Fruit fly (Drosophila melanogaster): ENCODE data around the gene Hsp23.
A peak's percentile ranks its signal among the peaks of the same experiment; 100 is the strongest.

Gene Hsp23

DNA sequence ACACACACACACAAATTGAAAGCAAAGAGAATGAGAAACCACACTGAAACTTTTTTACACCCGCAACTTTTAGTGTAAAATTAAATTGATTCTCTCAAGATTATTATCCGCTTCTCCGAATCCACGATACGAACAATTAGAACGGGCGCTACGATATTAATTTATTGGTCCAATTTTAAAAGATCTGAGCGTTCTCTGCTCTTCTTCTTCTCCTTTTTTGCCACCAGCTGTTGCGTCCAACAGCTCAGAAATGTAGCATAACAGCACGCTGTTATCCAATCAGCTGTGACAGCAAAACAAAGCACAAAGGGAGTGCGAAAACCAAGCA, 23.0 kb upstream of the Hsp23 start, which contains the start of the genes UGP and Svip (continued):
- TF ChIP-seq gsb (GFP tag; IDR thresholded peaks at IDR 0.05): no peak
- no peak for TF ChIP-seq prd (optimal IDR thresholded peaks at IDR 0.05)
- no peak for TF ChIP-seq prd (GFP tag; IDR thresholded peaks at IDR 0.05)
- no peak for TF ChIP-seq CG4424 (GFP tag; optimal IDR thresholded peaks at IDR 0.05)
- TF ChIP-seq unc-4 (GFP tag; IDR thresholded peaks at IDR 0.05; ENCODE audit: partially characterized antibody): 0 out of 2 replicates have a peak, but pooled peaks have one; percentile 18
- TF ChIP-seq fru (optimal IDR thresholded peaks at IDR 0.05): no peak
- no peak for TF ChIP-seq knrl (GFP tag; IDR thresholded peaks at IDR 0.05; ENCODE audit: partially characterized antibody)
- peak; percentile 24 for TF ChIP-seq CG12391 (tag; optimal IDR thresholded peaks at IDR 0.05)
- TF ChIP-seq tx (GFP tag; optimal IDR thresholded peaks at IDR 0.05): no peak
- no peak for TF ChIP-seq CG13775 (GFP tag; optimal IDR thresholded peaks at IDR 0.05)
- no peak for TF ChIP-seq CG10274 (GFP tag; optimal IDR thresholded peaks at IDR 0.05)
- TF ChIP-seq CG12769 (tag; optimal IDR thresholded peaks at IDR 0.05): peak; percentile 27
- TF ChIP-seq bsh (GFP tag; optimal IDR thresholded peaks at IDR 0.05): no peak
- TF ChIP-seq CG7786 (GFP tag; optimal IDR thresholded peaks at IDR 0.05): no peak
- TF ChIP-seq CG17328 (GFP tag; IDR thresholded peaks at IDR 0.05): no peak
- TF ChIP-seq CG5245 (GFP tag; optimal IDR thresholded peaks at IDR 0.05): no peak
- TF ChIP-seq CG6683 (GFP tag; optimal IDR thresholded peaks at IDR 0.05): no peak
- TF ChIP-seq YL-1 (GFP tag; optimal IDR thresholded peaks at IDR 0.05): no peak
- no peak for TF ChIP-seq HHEX (GFP tag; optimal IDR thresholded peaks at IDR 0.05)
- TF ChIP-seq CG42726 (GFP tag; IDR thresholded peaks at IDR 0.05; ENCODE audit: partially characterized antibody): no peak
- no peak for TF ChIP-seq Neu2 (GFP tag; optimal IDR thresholded peaks at IDR 0.05; ENCODE audit: borderline replicate concordance)
- TF ChIP-seq TFAM (GFP tag; optimal IDR thresholded peaks at IDR 0.05): no peak
- TF ChIP-seq CG13287 (GFP tag; IDR thresholded peaks at IDR 0.05; ENCODE audit: partially characterized antibody): peak; percentile 29
- TF ChIP-seq chm (GFP tag; IDR thresholded peaks at IDR 0.05): no peak
- TF ChIP-seq da (GFP tag; optimal IDR thresholded peaks at IDR 0.05): no peak
- TF ChIP-seq ap (GFP tag; IDR thresholded peaks at IDR 0.05): no peak
- TF ChIP-seq wdn (GFP tag; IDR thresholded peaks at IDR 0.05): no peak
- no peak for TF ChIP-seq p53 (GFP tag; optimal IDR thresholded peaks at IDR 0.05)
- TF ChIP-seq CG10209 (GFP tag; optimal IDR thresholded peaks at IDR 0.05): no peak
- TF ChIP-seq CHES-1-like (GFP tag; optimal IDR thresholded peaks at IDR 0.05): no peak
- TF ChIP-seq CG16863 (GFP tag; optimal IDR thresholded peaks at IDR 0.05): no peak
- TF ChIP-seq Doc3 (GFP tag; IDR thresholded peaks at IDR 0.05; ENCODE audit: partially characterized antibody): no peak
- peak; percentile 25 for TF ChIP-seq psq (GFP tag; optimal IDR thresholded peaks at IDR 0.05)
- no peak for TF ChIP-seq ham (GFP tag; IDR thresholded peaks at IDR 0.05)
- peak; percentile 7 for TF ChIP-seq CG12299 (tag; optimal IDR thresholded peaks at IDR 0.05)
- no peak for TF ChIP-seq CTCF (GFP tag; optimal IDR thresholded peaks at IDR 0.05)
- TF ChIP-seq CG15479 (GFP tag; optimal IDR thresholded peaks at IDR 0.05): no peak
- TF ChIP-seq sqz (GFP tag; optimal IDR thresholded peaks at IDR 0.05): no peak
- TF ChIP-seq Mad (GFP tag; optimal IDR thresholded peaks at IDR 0.05): no peak
- peak; percentile 54 for TF ChIP-seq sens (GFP tag)
- TF ChIP-seq CG10565 (GFP tag; optimal IDR thresholded peaks at IDR 0.05): no peak
- peak; percentile 65; the same call in 1 of the 2 replicates for TF ChIP-seq Drgx (GFP tag; IDR thresholded peaks at IDR 0.05)
- TF ChIP-seq kni (GFP tag; optimal IDR thresholded peaks at IDR 0.05): no peak
- no peak for TF ChIP-seq CG8944 (GFP tag; optimal IDR thresholded peaks at IDR 0.05)
- no peak for TF ChIP-seq Ptx1 (GFP tag; IDR thresholded peaks at IDR 0.05)
- no peak for TF ChIP-seq H15 (GFP tag; IDR thresholded peaks at IDR 0.05)
- TF ChIP-seq CG4328 (GFP tag; optimal IDR thresholded peaks at IDR 0.05): no peak
- no peak for TF ChIP-seq GATAe (GFP tag; conservative IDR thresholded peaks at IDR 0.05)
- no peak for TF ChIP-seq NFAT (GFP tag; IDR thresholded peaks at IDR 0.05)
- TF ChIP-seq Spps (tag; optimal IDR thresholded peaks at IDR 0.05): no peak
- peak; percentile 43 for TF ChIP-seq MESR4 (GFP tag; optimal IDR thresholded peaks at IDR 0.05)
- TF ChIP-seq NC2β (GFP tag; optimal IDR thresholded peaks at IDR 0.05): no peak
- no peak for TF ChIP-seq Ets65A (GFP tag)
- no peak for TF ChIP-seq cad (GFP tag; optimal IDR thresholded peaks at IDR 0.05)

Data from whole organism, embryonic.